Fruit fly (Drosophila melanogaster) whole organism, embryonic: ENCODE data around the gene kkv.

Experiments used
- Blimp-1 ChIP-seq: fragments of 200-800 bp; sonication (Bioruptor generic); optimal IDR thresholded peaks from 3 replicates; lab custom pipeline; 2018; ENCODE audit warnings: missing biosample characterization, missing genetic modification characterization, mild to moderate bottlenecking, moderate library complexity, missing genetic modification reagents
- CG11085 ChIP-seq: fragments of 200-800 bp; sonication (Bioruptor generic); IDR thresholded peaks from 2 replicates; pipeline ENCODE4 v1.3.6; 2022; ENCODE audit warnings: missing biosample characterization, missing genetic modification characterization
- CG12299 ChIP-seq: fragments of 200-800 bp; sonication (Bioruptor generic); optimal IDR thresholded peaks from 2 replicates; lab custom pipeline; 2018; ENCODE audit warnings: missing biosample characterization, mild to moderate bottlenecking, missing genetic modification characterization
- CG13624 ChIP-seq: fragments of 200-800 bp; sonication (Bioruptor generic); optimal IDR thresholded peaks from 2 replicates; lab custom pipeline; 2016; ENCODE audit warnings: missing biosample characterization, missing genetic modification characterization
- CG13894 ChIP-seq: fragments of 200-800 bp; sonication (Bioruptor generic); optimal IDR thresholded peaks from 3 replicates; lab custom pipeline; 2018; ENCODE audit warnings: missing biosample characterization, mild to moderate bottlenecking, missing genetic modification characterization, moderate library complexity
- CG14710 ChIP-seq: fragments of 200-800 bp; sonication (Bioruptor generic); optimal IDR thresholded peaks from 3 replicates; lab custom pipeline; 2019; ENCODE audit warnings: missing biosample characterization, mild to moderate bottlenecking, missing genetic modification characterization, moderate library complexity
- CG17186 ChIP-seq: fragments of 200-800 bp; sonication (Bioruptor generic); optimal IDR thresholded peaks from 3 replicates; lab custom pipeline; 2017; ENCODE audit warnings: missing biosample characterization, missing genetic modification reagents, missing genetic modification characterization
- CG3847 ChIP-seq: fragments of 200-800 bp; sonication (Bioruptor generic); IDR thresholded peaks from 2 replicates; pipeline ENCODE4 v1.3.6; 2022; ENCODE audit warnings: missing biosample characterization, missing genetic modification characterization
- CG42726 ChIP-seq: fragments of 200-800 bp; sonication (Bioruptor generic); IDR thresholded peaks from 2 replicates; pipeline ENCODE4 v1.3.6; 2022; ENCODE audit warnings: missing biosample characterization, missing genetic modification characterization; ENCODE audit not compliant: partially characterized antibody
- CG6272 ChIP-seq: fragments of 200-800 bp; sonication (Bioruptor generic); IDR thresholded peaks from 2 replicates; pipeline ENCODE4 v1.3.6; 2022; ENCODE audit warnings: missing biosample characterization, missing genetic modification characterization
- CG7271 ChIP-seq: fragments of 200-800 bp; sonication (Bioruptor generic); optimal IDR thresholded peaks from 2 replicates; lab custom pipeline; 2018; ENCODE audit warnings: missing biosample characterization, mild to moderate bottlenecking, missing genetic modification characterization, moderate library complexity
- CG9609 ChIP-seq: fragments of 200-800 bp; sonication (Bioruptor generic); optimal IDR thresholded peaks from 3 replicates; lab custom pipeline; 2016; ENCODE audit warnings: missing biosample characterization, missing genetic modification characterization
- CG9876 ChIP-seq: fragments of 200-800 bp; sonication (Bioruptor generic); optimal IDR thresholded peaks from 2 replicates; lab custom pipeline; 2016; ENCODE audit warnings: missing biosample characterization, missing genetic modification characterization
- CG9932 ChIP-seq: fragments of 200-800 bp; sonication (Bioruptor generic); IDR thresholded peaks from 2 replicates; pipeline ENCODE4 v1.3.6; 2022; ENCODE audit warnings: missing biosample characterization, missing genetic modification characterization
- CHES-1-like ChIP-seq: fragments of 200-800 bp; sonication (Bioruptor generic); optimal IDR thresholded peaks from 2 replicates; lab custom pipeline; 2016; ENCODE audit warnings: missing biosample characterization, missing genetic modification characterization
- Dek ChIP-seq: fragments of 200-800 bp; sonication (Bioruptor generic); optimal IDR thresholded peaks from 3 replicates; lab custom pipeline; 2019; ENCODE audit warnings: missing biosample characterization, mild to moderate bottlenecking, missing genetic modification characterization, moderate library complexity
- Dll ChIP-seq: fragments of 200-800 bp; sonication (Bioruptor generic); IDR thresholded peaks from 4 replicates; pipeline ENCODE4 v1.3.6; 2022; ENCODE audit warnings: missing biosample characterization, missing genetic modification characterization; ENCODE audit not compliant: partially characterized antibody
- Dref ChIP-seq: fragments of 200-800 bp; sonication (Bioruptor generic); IDR thresholded peaks from 2 replicates; pipeline ENCODE4 v1.3.6; 2022; ENCODE audit warnings: missing biosample characterization, missing genetic modification characterization
- Drgx ChIP-seq: fragments of 200-800 bp; sonication (Bioruptor generic); IDR thresholded peaks from 2 replicates; pipeline ENCODE4 v1.3.6; 2022; ENCODE audit warnings: missing biosample characterization, missing genetic modification characterization
- E2f1 ChIP-seq: fragments of 200-800 bp; sonication (Bioruptor generic); IDR thresholded peaks from 2 replicates; pipeline ENCODE4 v1.3.6; 2022; ENCODE audit warnings: missing biosample characterization, missing genetic modification characterization
- Ets65A ChIP-seq: fragments of 200-800 bp; sonication (Bioruptor generic); peaks from one replicate; lab custom pipeline; 2016; ENCODE audit warnings: missing biosample characterization, missing genetic modification characterization
- Hr51 ChIP-seq, 2 experiments: fragments of 200-800 bp; sonication (Bioruptor generic); optimal IDR thresholded peaks; 2 replicates in 1 of 2; 3 replicates in 1 of 2; lab custom pipeline; 2016 to 2018; ENCODE audit warnings: missing biosample characterization in 2 of 2, missing genetic modification characterization in 2 of 2, mild to moderate bottlenecking in 1 of 2, moderate library complexity in 1 of 2
- NC2α ChIP-seq: fragments of 200-800 bp; sonication (Bioruptor generic); optimal IDR thresholded peaks from 2 replicates; lab custom pipeline; 2016; ENCODE audit warnings: missing biosample characterization, missing genetic modification characterization
- Nf-YC ChIP-seq: fragments of 200-800 bp; optimal IDR thresholded peaks from 3 replicates; lab custom pipeline; 2019; ENCODE audit warnings: missing biosample characterization, mild to moderate bottlenecking, missing genetic modification characterization, moderate library complexity
- Opbp ChIP-seq: fragments of 200-800 bp; sonication (Bioruptor generic); IDR thresholded peaks from 3 replicates; pipeline ENCODE4 v1.3.6; 2022; ENCODE audit warnings: missing biosample characterization, missing genetic modification characterization; ENCODE audit not compliant: partially characterized antibody
- Six4 ChIP-seq: fragments of 200-800 bp; sonication (Bioruptor generic); optimal IDR thresholded peaks from 2 replicates; lab custom pipeline; 2016; ENCODE audit warnings: missing biosample characterization, missing genetic modification characterization
- Sry-β ChIP-seq: fragments of 200-800 bp; sonication (Bioruptor generic); optimal IDR thresholded peaks from 2 replicates; lab custom pipeline; 2018; ENCODE audit warnings: missing biosample characterization, mild to moderate bottlenecking, missing genetic modification characterization, moderate library complexity
- Ssrp ChIP-seq: fragments of 200-800 bp; sonication (Bioruptor generic); optimal IDR thresholded peaks from 2 replicates; lab custom pipeline; 2018; ENCODE audit warnings: missing biosample characterization, mild to moderate bottlenecking, missing genetic modification characterization, moderate library complexity
- Tbp ChIP-seq: fragments of >200 bp; optimal IDR thresholded peaks from 2 replicates; lab custom pipeline; 2018; ENCODE audit warnings: missing biosample characterization, missing genetic modification characterization
- Xrp1 ChIP-seq: fragments of 200-800 bp; sonication (Bioruptor generic); IDR thresholded peaks from 2 replicates; pipeline ENCODE4 v1.3.6; 2022; ENCODE audit warnings: missing biosample characterization, missing genetic modification characterization
- al ChIP-seq: fragments of 200-800 bp; sonication (Bioruptor generic); IDR thresholded peaks from 2 replicates; pipeline ENCODE4 v1.3.6; 2022; ENCODE audit warnings: missing biosample characterization, missing genetic modification characterization
- amos ChIP-seq: fragments of 200-800 bp; sonication (Bioruptor generic); IDR thresholded peaks from 2 replicates; pipeline ENCODE4 v1.3.6; 2022; ENCODE audit warnings: missing biosample characterization, missing genetic modification characterization; ENCODE audit not compliant: partially characterized antibody
- bab2 ChIP-seq: fragments of 200-800 bp; sonication (Bioruptor generic); optimal IDR thresholded peaks from 2 replicates; lab custom pipeline; 2016; ENCODE audit warnings: missing biosample characterization, missing genetic modification characterization
- emc ChIP-seq: fragments of 200-800 bp; sonication (Bioruptor generic); optimal IDR thresholded peaks from 2 replicates; lab custom pipeline; 2016; ENCODE audit warnings: missing biosample characterization, missing genetic modification characterization
- eve ChIP-seq, 2 experiments: fragments of >200 bp; optimal IDR thresholded peaks; 2 replicates each; lab custom pipeline; 2017; ENCODE audit warnings: missing biosample characterization in 2 of 2, missing genetic modification characterization in 2 of 2
- fd96Cb ChIP-seq: fragments of 200-800 bp; sonication (Bioruptor generic); optimal IDR thresholded peaks from 2 replicates; lab custom pipeline; 2018; ENCODE audit warnings: missing biosample characterization, mild to moderate bottlenecking, missing genetic modification characterization, moderate library complexity
- gcm ChIP-seq: fragments of 200-800 bp; sonication (Bioruptor generic); optimal IDR thresholded peaks from 2 replicates; lab custom pipeline; 2019; ENCODE audit warnings: missing biosample characterization, mild to moderate bottlenecking, missing genetic modification characterization, moderate library complexity
- grn ChIP-seq: fragments of 200-800 bp; sonication (Bioruptor generic); optimal IDR thresholded peaks from 3 replicates; lab custom pipeline; 2017; ENCODE audit warnings: missing biosample characterization, missing genetic modification characterization
- gt ChIP-seq: fragments of 200-800 bp; sonication (Bioruptor generic); IDR thresholded peaks from 2 replicates; pipeline ENCODE4 v1.3.6; 2022; ENCODE audit warnings: missing biosample characterization, missing genetic modification characterization
- hb ChIP-seq: fragments of 200-800 bp; sonication (Bioruptor generic); IDR thresholded peaks from 3 replicates; pipeline ENCODE4 v1.3.6; 2022; ENCODE audit warnings: missing biosample characterization, missing genetic modification characterization; ENCODE audit not compliant: partially characterized antibody
- inv ChIP-seq: fragments of 200-800 bp; sonication (Bioruptor generic); IDR thresholded peaks from 2 replicates; pipeline ENCODE4 v1.3.6; 2022; ENCODE audit warnings: missing biosample characterization, missing genetic modification characterization; ENCODE audit not compliant: partially characterized antibody
- jing ChIP-seq: fragments of 200-800 bp; sonication (Bioruptor generic); optimal IDR thresholded peaks from 2 replicates; lab custom pipeline; 2018; ENCODE audit warnings: missing biosample characterization, mild to moderate bottlenecking, missing genetic modification characterization
- nom ChIP-seq: fragments of 200-800 bp; sonication (Bioruptor generic); optimal IDR thresholded peaks from 2 replicates; lab custom pipeline; 2017; ENCODE audit warnings: missing biosample characterization, missing genetic modification characterization, mild to moderate bottlenecking, moderate library complexity, missing genetic modification reagents
- rib ChIP-seq: fragments of 200-800 bp; sonication (Bioruptor generic); IDR thresholded peaks from 2 replicates; pipeline ENCODE4 v1.3.6; 2022; ENCODE audit warnings: missing biosample characterization, missing genetic modification characterization
- scrt ChIP-seq: fragments of 200-800 bp; sonication (Bioruptor generic); optimal IDR thresholded peaks from 2 replicates; lab custom pipeline; 2018; ENCODE audit warnings: missing biosample characterization, mild to moderate bottlenecking, missing genetic modification characterization, moderate library complexity
- sd ChIP-seq: fragments of 200-800 bp; sonication (Bioruptor generic); optimal IDR thresholded peaks from 3 replicates; lab custom pipeline; 2018; ENCODE audit warnings: missing biosample characterization, mild to moderate bottlenecking, missing genetic modification characterization, moderate library complexity
- seq ChIP-seq: fragments of 200-800 bp; sonication (Bioruptor generic); IDR thresholded peaks from 2 replicates; pipeline ENCODE4 v1.3.6; 2022; ENCODE audit warnings: missing biosample characterization, missing genetic modification characterization
- tgo ChIP-seq: fragments of 200-800 bp; sonication (Bioruptor generic); IDR thresholded peaks from 3 replicates; pipeline ENCODE4 v1.3.6; 2022; ENCODE audit warnings: missing biosample characterization, missing genetic modification characterization
- trem ChIP-seq: fragments of 200-800 bp; optimal IDR thresholded peaks from 3 replicates; lab custom pipeline; 2019; ENCODE audit warnings: missing biosample characterization, mild to moderate bottlenecking, missing genetic modification characterization, moderate library complexity
- zfh1 ChIP-seq: fragments of 200-800 bp; sonication (Bioruptor generic); IDR thresholded peaks from 3 replicates; pipeline ENCODE4 v1.3.6; 2022; ENCODE audit warnings: missing biosample characterization, missing genetic modification characterization

kkv gene

DNA sequence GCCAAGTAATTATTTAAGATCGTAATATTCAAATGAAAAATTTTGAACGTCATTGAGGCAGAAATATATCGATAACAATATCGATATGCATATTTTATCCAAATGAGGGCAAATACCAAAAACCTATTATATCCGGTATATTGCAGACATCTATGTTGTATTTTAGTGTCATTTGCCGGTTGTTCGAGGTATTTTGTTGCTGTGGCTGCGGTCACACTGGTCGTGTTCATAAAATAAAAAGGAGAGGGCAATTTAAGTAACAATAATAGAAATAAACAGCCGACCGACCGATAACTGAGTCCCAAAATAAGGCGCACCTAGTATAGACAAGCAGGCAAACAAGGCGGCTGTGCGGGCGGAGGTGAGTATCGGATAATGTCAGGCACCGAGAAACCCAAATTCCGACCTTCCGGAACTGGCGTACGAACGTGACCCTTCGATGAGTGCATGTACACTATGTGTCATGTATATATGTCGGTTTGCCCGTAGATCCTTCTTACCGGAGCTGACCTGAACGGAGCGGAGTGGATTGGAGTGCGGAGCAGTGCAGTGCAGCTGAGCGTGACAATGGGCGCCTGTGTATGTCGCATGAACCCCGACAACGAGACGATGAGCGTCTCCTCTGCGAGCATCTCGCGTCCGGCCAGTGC lies 1.2 kb upstream of the kkv start, which contains the start of gene CG1172 (continued):
- peak; percentile 75 for TF ChIP-seq Dref (GFP tag; lab: Robert Waterston, UW)
- TF ChIP-seq E2f1 = no peak
- no peak for TF ChIP-seq seq
- peak; percentile 68 for TF ChIP-seq sd
- no peak for TF ChIP-seq Nf-YC (tag; lab: Kevin White, UChicago)
- no peak for TF ChIP-seq gcm (GFP tag; lab: Kevin White, UChicago)
- peak; percentile 83 for TF ChIP-seq trem
- no peak for TF ChIP-seq eve (GFP tag; optimal IDR thresholded peaks at IDR 0.05; lab: Kevin White, UChicago)
- TF ChIP-seq bab2 (GFP tag; lab: Kevin White, UChicago) = no peak
- TF ChIP-seq Xrp1 (GFP tag; lab: Robert Waterston, UW) = no peak
- peak; percentile 48; the same call in 1 of the 2 replicates for TF ChIP-seq inv
- no peak for TF ChIP-seq CG9876 (GFP tag; lab: Kevin White, UChicago)
- no peak for TF ChIP-seq al (GFP tag; lab: Robert Waterston, UW)
- TF ChIP-seq CG13624 (GFP tag; lab: Kevin White, UChicago) = peak; percentile 27
- no peak for TF ChIP-seq CG9932
- no peak for TF ChIP-seq scrt (GFP tag; lab: Kevin White, UChicago)
- TF ChIP-seq gt (GFP tag; lab: Robert Waterston, UW) = no peak
- no peak for TF ChIP-seq Six4 (GFP tag; lab: Kevin White, UChicago)
- TF ChIP-seq amos = peak; percentile 73
- no peak for TF ChIP-seq Sry-β (GFP tag; lab: Kevin White, UChicago)
- no peak for TF ChIP-seq zfh1
- no peak for TF ChIP-seq Hr51 (GFP tag; optimal IDR thresholded peaks at IDR 0.05; lab: Kevin White, UChicago)
- TF ChIP-seq Dek (tag; lab: Kevin White, UChicago) = no peak
- no peak for TF ChIP-seq CG6272 (GFP tag; lab: Robert Waterston, UW)
- TF ChIP-seq CG7271 (tag; lab: Kevin White, UChicago) = peak; percentile 46
- TF ChIP-seq CG12299 (tag; lab: Kevin White, UChicago) = peak; percentile 11
- TF ChIP-seq fd96Cb (tag; lab: Kevin White, UChicago) = no peak
- peak; percentile 63 for TF ChIP-seq CG14710 (tag; lab: Kevin White, UChicago)
- no peak for TF ChIP-seq Tbp
- no peak for TF ChIP-seq NC2α (GFP tag; lab: Kevin White, UChicago)
- no peak for TF ChIP-seq CG13894
- no peak; the same call in 2 of the 3 replicates for TF ChIP-seq hb
- TF ChIP-seq Opbp = peak; percentile 78
- no peak for TF ChIP-seq Ssrp
- TF ChIP-seq tgo (GFP tag; lab: Robert Waterston, UW) = no peak

DNA sequence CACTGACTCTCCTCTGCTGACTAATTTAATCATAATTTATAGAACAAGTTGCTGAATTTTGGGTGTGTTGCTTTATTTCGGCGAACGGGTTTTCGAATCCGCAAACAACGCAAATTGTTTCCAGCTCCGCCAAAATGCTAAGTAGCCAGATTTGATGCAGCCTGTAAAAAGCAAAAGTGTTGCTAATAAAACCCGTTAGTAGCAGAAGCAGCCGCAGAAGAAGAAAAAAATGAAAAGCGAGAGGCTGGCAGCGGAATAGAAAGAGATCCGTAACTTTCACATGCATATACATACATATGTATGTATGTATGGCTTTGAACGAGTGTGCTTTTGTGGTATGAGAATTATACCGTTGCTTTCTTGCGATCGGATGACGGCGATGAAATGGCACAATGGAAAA lies 633 bp downstream of the kkv start:
- peak; percentile 96 for TF ChIP-seq Blimp-1 (GFP tag; lab: Kevin White, UChicago)
- peak; percentile 30 for TF ChIP-seq Ets65A (GFP tag; lab: Kevin White, UChicago)
- no peak for TF ChIP-seq CHES-1-like (GFP tag; lab: Kevin White, UChicago)

DNA sequence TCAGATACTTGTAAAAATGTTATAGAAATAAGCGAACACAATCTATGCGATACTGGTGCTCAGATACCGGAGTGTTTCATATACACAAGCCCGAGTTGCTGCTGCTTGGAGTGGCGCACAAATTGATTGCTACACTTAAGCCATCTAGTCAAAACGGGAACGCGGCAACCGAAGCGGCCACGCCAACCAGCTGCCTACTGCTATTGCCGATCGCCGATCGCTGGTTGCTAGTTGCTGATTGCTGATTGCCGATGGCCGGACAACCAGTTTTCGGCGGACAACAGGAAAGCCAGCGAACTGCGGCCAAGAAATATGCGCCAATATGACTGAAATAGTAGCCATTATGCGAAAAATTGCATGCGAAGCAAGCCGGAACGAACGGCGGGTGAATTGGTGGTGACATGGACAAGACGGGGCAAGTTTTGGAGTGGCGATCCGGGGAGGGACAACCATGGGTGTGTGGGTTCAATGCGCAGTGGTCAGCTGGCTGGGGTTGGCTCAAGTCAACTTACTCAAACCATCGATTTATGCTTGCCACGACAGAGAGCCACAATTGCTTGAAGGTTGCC lies 2.5 kb downstream of the kkv start:
- TF ChIP-seq rib (GFP tag; lab: Robert Waterston, UW) = no peak
- no peak for TF ChIP-seq emc (GFP tag; lab: Kevin White, UChicago)
- no peak for TF ChIP-seq CG17186
- TF ChIP-seq grn (GFP tag; lab: Kevin White, UChicago) = peak; percentile 29
- TF ChIP-seq nom = peak; percentile 33
- TF ChIP-seq Dll (GFP tag; lab: Robert Waterston, UW) = no peak
- no peak for TF ChIP-seq CG3847
- no peak for TF ChIP-seq CG9609 (GFP tag; lab: Kevin White, UChicago)
- no peak for TF ChIP-seq jing (GFP tag; lab: Kevin White, UChicago)
- TF ChIP-seq CG42726 (GFP tag; lab: Robert Waterston, UW) = no peak
- 0 out of 2 replicates have a peak, but pooled peaks have one; percentile 7 for TF ChIP-seq Drgx (GFP tag; lab: Robert Waterston, UW)
- no peak for TF ChIP-seq CG11085 (GFP tag; lab: Robert Waterston, UW)
- peak; percentile 55 for TF ChIP-seq Ets65A (GFP tag; lab: Kevin White, UChicago)
